Fruit fly (Drosophila melanogaster) whole organism, embryonic: ENCODE measurements around the gene CheB93b.
A peak's percentile ranks its signal among the peaks of the same experiment; 100 is the strongest.

ENCODE experiments used
- B-H2 ChIP-seq: fragments of 200-800 bp; sonication (Bioruptor generic); optimal IDR thresholded peaks from 2 replicates; lab custom pipeline; 2018; ENCODE audit warnings: missing biosample characterization, mild to moderate bottlenecking, missing genetic modification characterization
- CG10979 ChIP-seq: fragments of 200-800 bp; sonication (Bioruptor generic); optimal IDR thresholded peaks from 2 replicates; lab custom pipeline; 2018; ENCODE audit warnings: missing biosample characterization, mild to moderate bottlenecking, missing genetic modification characterization, moderate library complexity
- CG12219 ChIP-seq: fragments of 200-800 bp; sonication (Bioruptor generic); optimal IDR thresholded peaks from 3 replicates; lab custom pipeline; 2018; ENCODE audit warnings: missing biosample characterization, mild to moderate bottlenecking, missing genetic modification characterization
- CG12236 ChIP-seq: fragments of 200-800 bp; sonication (Bioruptor generic); optimal IDR thresholded peaks from 2 replicates; lab custom pipeline; 2016; ENCODE audit warnings: missing biosample characterization, missing genetic modification characterization
- CG13123 ChIP-seq: fragments of 200-800 bp; sonication (Bioruptor generic); optimal IDR thresholded peaks from 2 replicates; lab custom pipeline; 2016; ENCODE audit warnings: missing biosample characterization, missing genetic modification characterization
- CG14667 ChIP-seq: fragments of 200-800 bp; sonication (Bioruptor generic); IDR thresholded peaks from 2 replicates; pipeline ENCODE4 v1.3.6; 2022; ENCODE audit warnings: missing biosample characterization, missing genetic modification characterization
- CG15073 ChIP-seq: fragments of 200-800 bp; sonication (Bioruptor generic); optimal IDR thresholded peaks from 2 replicates; lab custom pipeline; 2016; ENCODE audit warnings: missing biosample characterization, missing genetic modification characterization
- CG16813 ChIP-seq: fragments of 200-800 bp; sonication (Bioruptor generic); IDR thresholded peaks from 3 replicates; pipeline ENCODE4 v1.3.6; 2022; ENCODE audit warnings: missing biosample characterization, missing genetic modification characterization; ENCODE audit not compliant: partially characterized antibody
- CG17186 ChIP-seq: fragments of 200-800 bp; sonication (Bioruptor generic); optimal IDR thresholded peaks from 3 replicates; lab custom pipeline; 2017; ENCODE audit warnings: missing biosample characterization, missing genetic modification reagents, missing genetic modification characterization
- CG17612 ChIP-seq: fragments of 200-800 bp; sonication (Bioruptor generic); IDR thresholded peaks from 2 replicates; pipeline ENCODE4 v1.3.6; 2022; ENCODE audit warnings: missing biosample characterization, missing genetic modification characterization
- CG18476 ChIP-seq: fragments of 200-800 bp; sonication (Bioruptor generic); optimal IDR thresholded peaks from 2 replicates; lab custom pipeline; 2016; ENCODE audit warnings: missing biosample characterization, mild to moderate bottlenecking, missing genetic modification characterization
- CG2199 ChIP-seq: fragments of 200-800 bp; sonication (Bioruptor generic); IDR thresholded peaks from 3 replicates; pipeline ENCODE4 v1.3.6; 2022; ENCODE audit warnings: missing biosample characterization, missing genetic modification characterization
- CG3847 ChIP-seq: fragments of 200-800 bp; sonication (Bioruptor generic); IDR thresholded peaks from 2 replicates; pipeline ENCODE4 v1.3.6; 2022; ENCODE audit warnings: missing biosample characterization, missing genetic modification characterization
- CG43689 ChIP-seq: fragments of 200-800 bp; sonication (Bioruptor generic); IDR thresholded peaks from 2 replicates; pipeline ENCODE4 v1.3.6; 2022; ENCODE audit warnings: missing biosample characterization, missing genetic modification characterization
- CG4424 ChIP-seq: fragments of 200-800 bp; sonication (Bioruptor generic); optimal IDR thresholded peaks from 3 replicates; lab custom pipeline; 2016; ENCODE audit warnings: missing biosample characterization, missing genetic modification characterization
- CG5953 ChIP-seq: fragments of 200-800 bp; sonication (Bioruptor generic); IDR thresholded peaks from 2 replicates; pipeline ENCODE4 v1.3.6; 2022; ENCODE audit warnings: missing biosample characterization, missing genetic modification characterization
- CG6272 ChIP-seq: fragments of 200-800 bp; sonication (Bioruptor generic); IDR thresholded peaks from 2 replicates; pipeline ENCODE4 v1.3.6; 2022; ENCODE audit warnings: missing biosample characterization, missing genetic modification characterization
- CG7987 ChIP-seq: fragments of 200-800 bp; sonication (Bioruptor generic); optimal IDR thresholded peaks from 2 replicates; lab custom pipeline; 2018; ENCODE audit warnings: missing biosample characterization, mild to moderate bottlenecking, missing genetic modification characterization, moderate library complexity
- CTCF ChIP-seq: fragments of 200-800 bp; sonication (Bioruptor generic); optimal IDR thresholded peaks from 2 replicates; lab custom pipeline; 2017; ENCODE audit warnings: missing biosample characterization, mild to moderate bottlenecking, missing genetic modification characterization, moderate library complexity
- CrebB ChIP-seq: fragments of 200-800 bp; sonication (Bioruptor generic); optimal IDR thresholded peaks from 3 replicates; lab custom pipeline; 2018; ENCODE audit warnings: missing biosample characterization, mild to moderate bottlenecking, missing genetic modification characterization
- D19B ChIP-seq: fragments of 200-800 bp; sonication (Bioruptor generic); optimal IDR thresholded peaks from 2 replicates; lab custom pipeline; 2017; ENCODE audit warnings: missing biosample characterization, mild to moderate bottlenecking, missing genetic modification characterization
- Drgx ChIP-seq: fragments of 200-800 bp; sonication (Bioruptor generic); IDR thresholded peaks from 2 replicates; pipeline ENCODE4 v1.3.6; 2022; ENCODE audit warnings: missing biosample characterization, missing genetic modification characterization
- Eip74EF ChIP-seq, 2 experiments: fragments of 200-800 bp in 1 of 2; fragments of >200 bp in 1 of 2; sonication (Bioruptor generic) in 1 of 2; optimal IDR thresholded peaks; 2 replicates each; lab custom pipeline; 2017 to 2019; ENCODE audit warnings: missing biosample characterization in 2 of 2, missing genetic modification characterization in 2 of 2, mild to moderate bottlenecking in 1 of 2, moderate library complexity in 1 of 2
- HLH3B ChIP-seq: fragments of 200-800 bp; sonication (Bioruptor generic); IDR thresholded peaks from 2 replicates; pipeline ENCODE4 v1.3.6; 2022; ENCODE audit warnings: missing biosample characterization, missing genetic modification characterization
- HLHmδ ChIP-seq: fragments of 200-800 bp; sonication (Bioruptor generic); optimal IDR thresholded peaks from 2 replicates; lab custom pipeline; 2018; ENCODE audit warnings: missing biosample characterization, mild to moderate bottlenecking, missing genetic modification characterization, moderate library complexity
- Hand ChIP-seq: fragments of 200-800 bp; sonication (Bioruptor generic); optimal IDR thresholded peaks from 2 replicates; lab custom pipeline; 2017; ENCODE audit warnings: mild to moderate bottlenecking, missing biosample characterization, missing genetic modification reagents, missing genetic modification characterization
- HmgZ ChIP-seq: fragments of 200-800 bp; sonication (Bioruptor generic); optimal IDR thresholded peaks from 2 replicates; lab custom pipeline; 2018; ENCODE audit warnings: missing biosample characterization, mild to moderate bottlenecking, missing genetic modification characterization
- Hr51 ChIP-seq, 2 experiments: fragments of 200-800 bp; sonication (Bioruptor generic); optimal IDR thresholded peaks; 2 replicates in 1 of 2; 3 replicates in 1 of 2; lab custom pipeline; 2016 to 2018; ENCODE audit warnings: missing biosample characterization in 2 of 2, missing genetic modification characterization in 2 of 2, mild to moderate bottlenecking in 1 of 2, moderate library complexity in 1 of 2
- Hr78 ChIP-seq, 2 experiments: fragments of 200-800 bp in 1 of 2; fragments of >200 bp in 1 of 2; sonication (Bioruptor generic) in 1 of 2; optimal IDR thresholded peaks; 2 replicates each; lab custom pipeline; 2017 to 2019; ENCODE audit warnings: missing biosample characterization in 2 of 2, missing genetic modification characterization in 2 of 2, mild to moderate bottlenecking in 1 of 2, moderate library complexity in 1 of 2
- Lpt ChIP-seq: fragments of >200 bp; optimal IDR thresholded peaks from 2 replicates; lab custom pipeline; 2018; ENCODE audit warnings: missing biosample characterization, missing genetic modification characterization
- Nf-YB ChIP-seq: fragments of 200-800 bp; sonication (Bioruptor generic); optimal IDR thresholded peaks from 3 replicates; lab custom pipeline; 2019; ENCODE audit warnings: missing biosample characterization, mild to moderate bottlenecking, missing genetic modification characterization, moderate library complexity
- Oaz ChIP-seq: fragments of 200-800 bp; sonication (Bioruptor generic); IDR thresholded peaks from 2 replicates; pipeline ENCODE4 v1.3.6; 2022; ENCODE audit warnings: missing biosample characterization, missing genetic modification characterization
- Sin3A ChIP-seq: fragments of >200 bp; optimal IDR thresholded peaks from 2 replicates; lab custom pipeline; 2018
- TFAM ChIP-seq: fragments of 200-800 bp; sonication (Bioruptor generic); optimal IDR thresholded peaks from 2 replicates; lab custom pipeline; 2017; ENCODE audit warnings: missing biosample characterization, missing genetic modification characterization, inconsistent platforms
- YL-1 ChIP-seq: fragments of 200-800 bp; sonication (Bioruptor generic); optimal IDR thresholded peaks from 3 replicates; lab custom pipeline; 2017; ENCODE audit warnings: missing biosample characterization, mild to moderate bottlenecking, missing genetic modification characterization
- abd-A ChIP-seq: fragments of 200-800 bp; sonication (Bioruptor generic); optimal IDR thresholded peaks from 3 replicates; lab custom pipeline; 2019; ENCODE audit warnings: missing biosample characterization, mild to moderate bottlenecking, missing genetic modification characterization, moderate library complexity
- az2 ChIP-seq: fragments of 200-800 bp; sonication (Bioruptor generic); optimal IDR thresholded peaks from 3 replicates; lab custom pipeline; 2016; ENCODE audit warnings: missing biosample characterization, missing genetic modification characterization
- bab2 ChIP-seq: fragments of 200-800 bp; sonication (Bioruptor generic); optimal IDR thresholded peaks from 2 replicates; lab custom pipeline; 2016; ENCODE audit warnings: missing biosample characterization, missing genetic modification characterization
- bsh ChIP-seq, 2 experiments: fragments of 200-800 bp; sonication (Bioruptor generic); optimal IDR thresholded peaks; 2 replicates each; lab custom pipeline; 2017 to 2018; ENCODE audit warnings: mild to moderate bottlenecking in 2 of 2, missing biosample characterization in 2 of 2, missing genetic modification characterization in 2 of 2, moderate library complexity in 1 of 2
- btn ChIP-seq: fragments of 200-800 bp; sonication (Bioruptor generic); optimal IDR thresholded peaks from 2 replicates; lab custom pipeline; 2016; ENCODE audit warnings: missing biosample characterization, missing genetic modification characterization
- crol ChIP-seq: fragments of 200-800 bp; sonication (Bioruptor generic); IDR thresholded peaks from 2 replicates; pipeline ENCODE4 v1.3.6; 2022; ENCODE audit warnings: missing biosample characterization, missing genetic modification characterization
- dm ChIP-seq: fragments of 200-800 bp; sonication (Bioruptor generic); optimal IDR thresholded peaks from 3 replicates; lab custom pipeline; 2016; ENCODE audit warnings: missing biosample characterization, missing genetic modification characterization
- gsb-n ChIP-seq: fragments of 200-800 bp; sonication (Bioruptor generic); optimal IDR thresholded peaks from 3 replicates; lab custom pipeline; 2018; ENCODE audit warnings: missing biosample characterization, mild to moderate bottlenecking, missing genetic modification characterization
- kah ChIP-seq: fragments of 200-800 bp; sonication (Bioruptor generic); optimal IDR thresholded peaks from 2 replicates; lab custom pipeline; 2018; ENCODE audit warnings: missing biosample characterization, mild to moderate bottlenecking, missing genetic modification characterization
- lov ChIP-seq, 2 experiments: fragments of 200-800 bp in 1 of 2; fragments of >200 bp in 1 of 2; sonication (Bioruptor generic) in 1 of 2; IDR thresholded peaks in 1 of 2; optimal IDR thresholded peaks in 1 of 2; 2 replicates in 1 of 2; 3 replicates in 1 of 2; pipeline versions ENCODE4 v1.3.6 to Lab custom; 2017 to 2022; ENCODE audit warnings: missing biosample characterization in 1 of 2, missing genetic modification characterization in 1 of 2
- pros ChIP-seq: fragments of 200-800 bp; sonication (Bioruptor generic); optimal IDR thresholded peaks from 3 replicates; lab custom pipeline; 2019; ENCODE audit warnings: missing biosample characterization, mild to moderate bottlenecking, missing genetic modification characterization, moderate library complexity
- pzg ChIP-seq: fragments of 200-800 bp; sonication (Bioruptor generic); optimal IDR thresholded peaks from 3 replicates; lab custom pipeline; 2018; ENCODE audit warnings: missing biosample characterization, mild to moderate bottlenecking, missing genetic modification characterization, moderate library complexity
- slp2 ChIP-seq: fragments of 200-800 bp; sonication (Bioruptor generic); optimal IDR thresholded peaks from 2 replicates; lab custom pipeline; 2016; ENCODE audit warnings: missing biosample characterization, missing genetic modification characterization
- tap ChIP-seq: fragments of 200-800 bp; optimal IDR thresholded peaks from 3 replicates; lab custom pipeline; 2019; ENCODE audit warnings: missing biosample characterization, mild to moderate bottlenecking, missing genetic modification characterization, moderate library complexity
- tll ChIP-seq, 2 experiments: fragments of 200-800 bp in 1 of 2; fragments of >200 bp in 1 of 2; sonication (Bioruptor generic) in 1 of 2; optimal IDR thresholded peaks; 2 replicates each; lab custom pipeline; 2017 to 2019; ENCODE audit warnings: missing biosample characterization in 2 of 2, missing genetic modification characterization in 2 of 2, mild to moderate bottlenecking in 1 of 2, moderate library complexity in 1 of 2
- z ChIP-seq: fragments of 200-800 bp; sonication (Bioruptor generic); IDR thresholded peaks from 3 replicates; pipeline ENCODE4 v1.3.6; 2022; ENCODE audit warnings: missing biosample characterization, missing genetic modification characterization

The CheB93b gene

dm6 chr3R:21419932-21420331 is 11.0 kb downstream of the CheB93b start (continued):
- TF ChIP-seq CG12236 (GFP tag; lab: Kevin White, UChicago) (no peak), CG5953 (GFP tag; lab: Robert Waterston, UW) (no peak), Sin3A (lab: Kevin White, UChicago) (no peak), CG7987 (GFP tag; lab: Kevin White, UChicago) (no peak), Oaz (GFP tag; lab: Robert Waterston, UW) (no peak), CG13123 (GFP tag; lab: Kevin White, UChicago) (no peak), slp2 (GFP tag; lab: Kevin White, UChicago) (no peak), kah (GFP tag; lab: Kevin White, UChicago) (no peak), z (GFP tag; lab: Robert Waterston, UW) (no peak), btn (no peak), HmgZ (tag; lab: Kevin White, UChicago) (no peak), dm (GFP tag; lab: Kevin White, UChicago) (no peak), Hand (GFP tag; lab: Kevin White, UChicago) (no peak), tap (peak; percentile 7), Hr78 (GFP tag; optimal IDR thresholded peaks at IDR 0.05; lab: Kevin White, UChicago) (no peak), HLH3B (GFP tag; lab: Robert Waterston, UW) (no peak; the same call in 1 of the 2 replicates), pzg (no peak), lov (optimal IDR thresholded peaks at IDR 0.05; lab: Kevin White, UChicago) (no peak), lov (GFP tag; IDR thresholded peaks at IDR 0.05; lab: Robert Waterston, UW) (no peak), CG12219 (GFP tag; lab: Kevin White, UChicago) (no peak), az2 (no peak), CG15073 (GFP tag; lab: Kevin White, UChicago) (no peak), Eip74EF (GFP tag; optimal IDR thresholded peaks at IDR 0.05; lab: Kevin White, UChicago) (no peak), bab2 (no peak), YL-1 (GFP tag; lab: Kevin White, UChicago) (no peak), gsb-n (peak; percentile 29), CG10979 (tag; lab: Kevin White, UChicago) (peak; percentile 67), CG14667 (0 out of 2 replicates have a peak, but pooled peaks have one; percentile 31), D19B (no peak), CG16813 (GFP tag; lab: Robert Waterston, UW) (no peak), Lpt (GFP tag; lab: Kevin White, UChicago) (no peak), B-H2 (GFP tag; lab: Kevin White, UChicago) (no peak), CTCF (GFP tag; lab: Kevin White, UChicago) (no peak), Drgx (GFP tag; lab: Robert Waterston, UW) (peak; percentile 39; the same call in 1 of the 2 replicates), CG3847 (GFP tag; lab: Robert Waterston, UW) (no peak), bsh (GFP tag; optimal IDR thresholded peaks at IDR 0.05; lab: Kevin White, UChicago) (peak in 1 of 2 experiments; percentile 45), CG17186 (GFP tag; lab: Kevin White, UChicago) (no peak)

dm6 chr3R:21426795-21427194 is 17.9 kb downstream of the CheB93b start:
- TF ChIP-seq crol (GFP tag; lab: Robert Waterston, UW) (peak; percentile 30; the same call in 1 of the 2 replicates), CrebB (no peak), tll (GFP tag; optimal IDR thresholded peaks at IDR 0.05; lab: Kevin White, UChicago) (peak in 1 of 2 experiments; percentile 88), TFAM (GFP tag; lab: Kevin White, UChicago) (no peak), CG2199 (GFP tag; lab: Robert Waterston, UW) (peak; percentile 68; the same call in 2 of the 3 replicates), CG17612 (GFP tag; lab: Robert Waterston, UW) (no peak), HLHmδ (GFP tag; lab: Kevin White, UChicago) (no peak), CG4424 (GFP tag; lab: Kevin White, UChicago) (no peak), CG43689 (GFP tag; lab: Robert Waterston, UW) (no peak), Hr51 (GFP tag; optimal IDR thresholded peaks at IDR 0.05; lab: Kevin White, UChicago) (no peak), gsb-n (peak; percentile 86), CG18476 (no peak), pros (peak; percentile 55), abd-A (peak; percentile 5), CG6272 (GFP tag; lab: Robert Waterston, UW) (no peak), Nf-YB (GFP tag; lab: Kevin White, UChicago) (peak; percentile 12)
